Worm (Caenorhabditis elegans) whole organism, young adult: ENCODE results near the gene C05D9.7.

ENCODE experiments used
- B0261.1 ChIP-seq: sonication (generic microtip); optimal IDR thresholded peaks from 2 replicates; lab custom pipeline; 2016; ENCODE audit warnings: mild to moderate bottlenecking, missing genetic modification characterization, moderate library complexity, missing compliant biosample characterization
- B0336.3 ChIP-seq: fragments of 200-800 bp; sonication (Bioruptor generic); IDR thresholded peaks from 2 replicates; pipeline ENCODE4 v1.3.6; 2022; ENCODE audit warnings: missing genetic modification characterization, missing compliant biosample characterization
- C06A6.2 ChIP-seq: fragments of 200-800 bp; sonication (Bioruptor generic); conservative IDR thresholded peaks from 2 replicates; pipeline ENCODE4 v1.3.6; 2022; ENCODE audit warnings: missing genetic modification characterization, missing compliant biosample characterization
- C17E4.6 ChIP-seq: fragments of 200-800 bp; sonication (Bioruptor generic); IDR thresholded peaks from 2 replicates; pipeline ENCODE4 v1.3.6; 2022; ENCODE audit warnings: missing genetic modification reagents, missing genetic modification characterization, missing compliant biosample characterization
- D2030.7 ChIP-seq: fragments of 200-800 bp; sonication (Bioruptor generic); IDR thresholded peaks from 2 replicates; pipeline ENCODE4 v1.3.6; 2022; ENCODE audit warnings: missing genetic modification reagents, missing genetic modification characterization, missing compliant biosample characterization
- F33H1.4 ChIP-seq: fragments of 200-800 bp; sonication (Bioruptor generic); IDR thresholded peaks from 2 replicates; pipeline ENCODE4 v1.3.6; 2022; ENCODE audit warnings: missing genetic modification reagents, missing genetic modification characterization, missing compliant biosample characterization
- F39B2.1 ChIP-seq: fragments of 200-800 bp; sonication (Bioruptor generic); IDR thresholded peaks from 2 replicates; pipeline ENCODE4 v1.3.6; 2022; ENCODE audit warnings: missing genetic modification reagents, missing genetic modification characterization, missing compliant biosample characterization
- F55B11.4 ChIP-seq: sonication (generic microtip); optimal IDR thresholded peaks from 2 replicates; lab custom pipeline; 2016; ENCODE audit warnings: missing compliant biosample characterization, missing genetic modification characterization, borderline replicate concordance; ENCODE audit not compliant: insufficient read depth
- F57C9.4 ChIP-seq: sonication (generic microtip); optimal IDR thresholded peaks from 2 replicates; lab custom pipeline; 2017; ENCODE audit warnings: mild to moderate bottlenecking, missing genetic modification characterization, missing compliant biosample characterization
- K12H6.12 ChIP-seq: fragments of 200-800 bp; sonication (Bioruptor generic); optimal IDR thresholded peaks from 2 replicates; lab custom pipeline; 2018; ENCODE audit warnings: mild to moderate bottlenecking, missing genetic modification characterization, missing compliant biosample characterization
- T07F8.4 ChIP-seq: sonication (generic microtip); optimal IDR thresholded peaks from 2 replicates; lab custom pipeline; 2016; ENCODE audit warnings: mild to moderate bottlenecking, missing genetic modification characterization, moderate library complexity, missing compliant biosample characterization
- Y53F4B.3 ChIP-seq: fragments of 200-800 bp; sonication (Bioruptor generic); IDR thresholded peaks from 2 replicates; pipeline ENCODE4 v1.3.6; 2022; ENCODE audit warnings: missing genetic modification reagents, missing genetic modification characterization, missing compliant biosample characterization
- Y53G8AR.9 ChIP-seq: fragments of 200-800 bp; sonication (Bioruptor generic); conservative IDR thresholded peaks from 2 replicates; pipeline ENCODE4 v1.3.6; 2022; ENCODE audit warnings: missing genetic modification reagents, missing genetic modification characterization, missing compliant biosample characterization
- Y56A3A.18 ChIP-seq: fragments of 200-800 bp; sonication (Bioruptor generic); IDR thresholded peaks from 2 replicates; pipeline ENCODE4 v1.3.6; 2022; ENCODE audit warnings: missing genetic modification reagents, missing genetic modification characterization, missing compliant biosample characterization
- ama-1 ChIP-seq, 3 experiments: fragments of 150-350 bp in 1 of 3; sonication (generic microtip) in 2 of 3; optimal IDR thresholded peaks; 2 replicates each; lab custom pipeline; 2014 to 2018; ENCODE audit warnings: missing biosample characterization in 2 of 3, missing genetic modification characterization in 2 of 3, missing genetic modification reagents in 2 of 3
- athp-1 ChIP-seq: sonication (generic microtip); optimal IDR thresholded peaks from 2 replicates; lab custom pipeline; 2017; ENCODE audit warnings: mild to moderate bottlenecking, missing genetic modification characterization, missing compliant biosample characterization
- attf-6 ChIP-seq: fragments of 200-800 bp; sonication (Bioruptor generic); IDR thresholded peaks from 2 replicates; pipeline ENCODE4 v1.3.6; 2022; ENCODE audit warnings: missing genetic modification reagents, missing genetic modification characterization, missing compliant biosample characterization
- ccch-3 ChIP-seq: fragments of 200-800 bp; sonication (Bioruptor generic); optimal IDR thresholded peaks from 2 replicates; lab custom pipeline; 2018; ENCODE audit warnings: mild to moderate bottlenecking, missing genetic modification characterization, missing compliant biosample characterization
- ceh-27 ChIP-seq: fragments of 200-800 bp; sonication (Bioruptor generic); optimal IDR thresholded peaks from 2 replicates; lab custom pipeline; 2018; ENCODE audit warnings: mild to moderate bottlenecking, missing genetic modification characterization, moderate library complexity, missing compliant biosample characterization
- ceh-79 ChIP-seq: sonication (generic microtip); optimal IDR thresholded peaks from 2 replicates; lab custom pipeline; 2017; ENCODE audit warnings: mild to moderate bottlenecking, missing genetic modification characterization, missing compliant biosample characterization
- chd-7 ChIP-seq: sonication (generic microtip); optimal IDR thresholded peaks from 2 replicates; lab custom pipeline; 2016; ENCODE audit warnings: mild to moderate bottlenecking, missing genetic modification characterization, moderate library complexity, missing compliant biosample characterization
- dpl-1 ChIP-seq: fragments of 150-350 bp; optimal IDR thresholded peaks from 2 replicates; lab custom pipeline; 2014; ENCODE audit warnings: missing biosample characterization, missing genetic modification reagents, missing genetic modification characterization
- egrh-3 ChIP-seq: fragments of 200-800 bp; sonication (Bioruptor generic); IDR thresholded peaks from 2 replicates; pipeline ENCODE4 v1.3.6; 2022; ENCODE audit warnings: missing genetic modification reagents, missing genetic modification characterization, missing compliant biosample characterization
- fkh-3 ChIP-seq: sonication (generic microtip); optimal IDR thresholded peaks from 2 replicates; lab custom pipeline; 2016; ENCODE audit warnings: mild to moderate bottlenecking, missing genetic modification characterization, missing compliant biosample characterization
- hlh-12 ChIP-seq: sonication (generic microtip); optimal IDR thresholded peaks from 2 replicates; lab custom pipeline; 2016; ENCODE audit warnings: missing genetic modification characterization, missing compliant biosample characterization
- let-526 ChIP-seq: fragments of 200-800 bp; sonication (Bioruptor generic); IDR thresholded peaks from 2 replicates; pipeline ENCODE4 v1.3.6; 2022; ENCODE audit warnings: missing genetic modification reagents, missing genetic modification characterization, missing compliant biosample characterization
- lin-35 ChIP-seq, 3 experiments: fragments of 150-350 bp in 2 of 3; sonication (generic microtip) in 1 of 3; optimal IDR thresholded peaks; 2 replicates each; lab custom pipeline; 2014 to 2018; ENCODE audit warnings: missing biosample characterization in 3 of 3, missing genetic modification characterization in 3 of 3, missing genetic modification reagents in 3 of 3
- lin-40 ChIP-seq: sonication (generic microtip); optimal IDR thresholded peaks from 2 replicates; lab custom pipeline; 2016; ENCODE audit warnings: missing genetic modification characterization, mild to moderate bottlenecking, missing compliant biosample characterization, missing genotype, missing genetic modification reagents
- lsl-1 ChIP-seq: fragments of 200-800 bp; sonication (Bioruptor generic); optimal IDR thresholded peaks from 2 replicates; lab custom pipeline; 2018; ENCODE audit warnings: mild to moderate bottlenecking, missing genetic modification characterization, moderate library complexity, missing compliant biosample characterization
- madf-6 ChIP-seq: fragments of 200-800 bp; sonication (Bioruptor generic); IDR thresholded peaks from 2 replicates; pipeline ENCODE4 v1.3.6; 2022; ENCODE audit warnings: missing genetic modification reagents, missing genetic modification characterization, missing compliant biosample characterization
- mes-4 ChIP-seq: sonication (generic microtip); optimal IDR thresholded peaks from 2 replicates; lab custom pipeline; 2016; ENCODE audit warnings: missing genotype, missing genetic modification characterization, missing compliant biosample characterization
- nfya-2 ChIP-seq: fragments of 200-800 bp; sonication (Bioruptor generic); IDR thresholded peaks from 2 replicates; pipeline ENCODE4 v1.3.6; 2022; ENCODE audit warnings: missing genetic modification reagents, missing genetic modification characterization, missing compliant biosample characterization
- nfyb-1 ChIP-seq: fragments of 200-800 bp; sonication (Bioruptor generic); IDR thresholded peaks from 2 replicates; pipeline ENCODE4 v1.3.6; 2022; ENCODE audit warnings: missing genetic modification reagents, missing genetic modification characterization, missing compliant biosample characterization
- nhr-27 ChIP-seq: fragments of 200-800 bp; sonication (Bioruptor generic); optimal IDR thresholded peaks from 2 replicates; lab custom pipeline; 2018; ENCODE audit warnings: mild to moderate bottlenecking, missing genetic modification characterization, moderate library complexity, missing compliant biosample characterization
- nhr-80 ChIP-seq: sonication (generic microtip); optimal IDR thresholded peaks from 2 replicates; lab custom pipeline; 2016; ENCODE audit warnings: missing genetic modification characterization, missing compliant biosample characterization
- nhr-90 ChIP-seq: sonication (generic microtip); optimal IDR thresholded peaks from 2 replicates; lab custom pipeline; 2016; ENCODE audit warnings: missing genotype, mild to moderate bottlenecking, missing genetic modification characterization, missing compliant biosample characterization
- pha-4 ChIP-seq: fragments of 150-350 bp; sonication (generic microtip); optimal IDR thresholded peaks from 2 replicates; lab custom pipeline; 2014; ENCODE audit warnings: missing biosample characterization, missing genetic modification reagents, missing genetic modification characterization
- repo-1 ChIP-seq: sonication (generic microtip); optimal IDR thresholded peaks from 2 replicates; lab custom pipeline; 2017; ENCODE audit warnings: mild to moderate bottlenecking, missing genetic modification characterization, missing compliant biosample characterization
- snpc-1.1 ChIP-seq: sonication (generic microtip); optimal IDR thresholded peaks from 2 replicates; lab custom pipeline; 2017; ENCODE audit warnings: missing genetic modification characterization, mild to moderate bottlenecking, missing compliant biosample characterization, antibody characterized with exemption, moderate library complexity, missing genotype, missing genetic modification reagents; ENCODE audit not compliant: insufficient read depth
- snpc-3.4 ChIP-seq: sonication (generic microtip); optimal IDR thresholded peaks from 2 replicates; lab custom pipeline; 2017; ENCODE audit warnings: missing genetic modification characterization, mild to moderate bottlenecking, missing compliant biosample characterization, antibody characterized with exemption, moderate library complexity, missing genotype, missing genetic modification reagents
- tlf-1 ChIP-seq: fragments of 200-800 bp; sonication (Bioruptor generic); optimal IDR thresholded peaks from 2 replicates; lab custom pipeline; 2018; ENCODE audit warnings: mild to moderate bottlenecking, missing genetic modification characterization, missing compliant biosample characterization
- unc-130 ChIP-seq: sonication (generic microtip); optimal IDR thresholded peaks from 2 replicates; lab custom pipeline; 2016; ENCODE audit warnings: missing genetic modification reagents, missing genetic modification characterization, missing compliant biosample characterization
- zfh-2 ChIP-seq: fragments of 200-800 bp; sonication (Bioruptor generic); conservative IDR thresholded peaks from 2 replicates; pipeline ENCODE4 v1.3.6; 2022; ENCODE audit warnings: missing genetic modification reagents, missing genetic modification characterization, missing compliant biosample characterization
- ztf-25 ChIP-seq: fragments of 200-800 bp; sonication (Bioruptor generic); IDR thresholded peaks from 2 replicates; pipeline ENCODE4 v1.3.6; 2022; ENCODE audit warnings: missing genetic modification reagents, missing genetic modification characterization, missing compliant biosample characterization
- ztf-3 ChIP-seq: fragments of 200-800 bp; sonication (Bioruptor generic); optimal IDR thresholded peaks from 2 replicates; lab custom pipeline; 2018; ENCODE audit warnings: mild to moderate bottlenecking, missing genetic modification characterization, missing compliant biosample characterization
- ztf-6 ChIP-seq: fragments of 200-800 bp; sonication (Bioruptor generic); IDR thresholded peaks from 2 replicates; pipeline ENCODE4 v1.3.6; 2022; ENCODE audit warnings: missing genetic modification reagents, missing genetic modification characterization, missing compliant biosample characterization

C05D9.7 gene

ce11 chrX:1094332-1094731 is 24.9 kb downstream of the C05D9.7 start:
- TF ChIP-seq ceh-79 (tag; lab: Kevin White, UChicago) (no peak), ceh-27 (GFP tag; lab: Kevin White, UChicago) (no peak)

DNA sequence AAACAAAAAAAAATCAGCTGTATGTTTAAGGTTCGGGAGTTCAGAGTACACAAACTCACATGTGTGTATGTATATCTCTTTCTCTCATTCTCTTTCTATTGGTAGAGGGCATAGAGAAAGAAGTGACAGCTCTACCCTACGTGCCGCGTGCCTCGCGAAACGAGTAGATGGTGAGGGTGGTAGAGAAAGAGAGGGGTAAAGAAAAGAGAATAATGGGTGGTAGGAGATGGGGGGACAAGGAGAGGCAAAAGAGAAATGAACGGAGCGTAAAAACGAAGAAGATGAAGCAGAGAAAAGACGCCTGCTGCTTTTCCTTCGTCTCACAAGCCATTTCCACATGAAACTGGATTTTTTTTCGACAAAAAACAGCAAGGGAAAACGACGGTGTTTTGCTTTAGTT is 26.1 kb downstream of the C05D9.7 start:
- TF ChIP-seq pha-4: peak; percentile 26
- TF ChIP-seq egrh-3 (GFP tag; lab: Robert Waterston, UW): peak; percentile 51
- TF ChIP-seq mes-4 (tag; lab: Kevin White, UChicago): no peak
- TF ChIP-seq let-526 (GFP tag; lab: Robert Waterston, UW): peak; percentile 58; the same call in 1 of the 2 replicates
- no peak for TF ChIP-seq C17E4.6
- TF ChIP-seq snpc-1.1 (tag; lab: Kevin White, UChicago): no peak
- no peak for TF ChIP-seq dpl-1 (GFP tag; lab: Kevin White, UChicago)
- no peak for TF ChIP-seq F33H1.4 (GFP tag; lab: Robert Waterston, UW)
- no peak for TF ChIP-seq fkh-3 (tag; lab: Kevin White, UChicago)
- TF ChIP-seq nfya-2: no peak
- TF ChIP-seq athp-1: no peak
- peak; percentile 84 for TF ChIP-seq nfyb-1
- peak; percentile 60 for TF ChIP-seq nhr-90
- peak; percentile 43 for TF ChIP-seq repo-1 (tag; lab: Kevin White, UChicago)
- peak; percentile 95 for TF ChIP-seq nhr-80 (tag; lab: Kevin White, UChicago)
- peak; percentile 60 for TF ChIP-seq ceh-79 (tag; lab: Kevin White, UChicago)
- peak; percentile 8 for TF ChIP-seq B0261.1 (tag; lab: Kevin White, UChicago)
- TF ChIP-seq ztf-6 (GFP tag; lab: Robert Waterston, UW): no peak
- no peak for TF ChIP-seq Y53F4B.3 (GFP tag; lab: Robert Waterston, UW)
- no peak for TF ChIP-seq ama-1 (optimal IDR thresholded peaks at IDR 0.05; lab: Kevin White, UChicago)
- TF ChIP-seq ama-1 (GFP tag; optimal IDR thresholded peaks at IDR 0.05; lab: Kevin White, UChicago): peak in 1 of 2 experiments; percentile 67
- TF ChIP-seq B0336.3 (GFP tag; lab: Robert Waterston, UW): peak; percentile 87
- TF ChIP-seq lin-35 (GFP tag; optimal IDR thresholded peaks at IDR 0.05; lab: Kevin White, UChicago): peak in 1 of 3 experiments; percentile 82
- no peak for TF ChIP-seq attf-6
- no peak for TF ChIP-seq F55B11.4 (tag; lab: Kevin White, UChicago)
- TF ChIP-seq lin-40 (tag; lab: Kevin White, UChicago): peak; percentile 92
- TF ChIP-seq T07F8.4: no peak
- no peak for TF ChIP-seq lsl-1 (GFP tag; lab: Kevin White, UChicago)
- no peak for TF ChIP-seq unc-130 (GFP tag; lab: Kevin White, UChicago)
- peak; percentile 86 for TF ChIP-seq zfh-2 (GFP tag; lab: Robert Waterston, UW)
- TF ChIP-seq Y56A3A.18: peak; percentile 79; the same call in 1 of the 2 replicates
- peak; percentile 95 for TF ChIP-seq K12H6.12
- no peak for TF ChIP-seq nhr-27 (tag; lab: Kevin White, UChicago)
- TF ChIP-seq chd-7 (tag; lab: Kevin White, UChicago): peak; percentile 82
- TF ChIP-seq F39B2.1 (GFP tag; lab: Robert Waterston, UW): 0 out of 2 replicates have a peak, but pooled peaks have one; percentile 26
- TF ChIP-seq tlf-1 (GFP tag; lab: Kevin White, UChicago): peak; percentile 29
- no peak for TF ChIP-seq ztf-25 (GFP tag; lab: Robert Waterston, UW)
- TF ChIP-seq Y53G8AR.9 (GFP tag; lab: Robert Waterston, UW): peak; percentile 54; the same call in 1 of the 2 replicates
- TF ChIP-seq hlh-12 (tag; lab: Kevin White, UChicago): no peak
- peak; percentile 78 for TF ChIP-seq C06A6.2 (GFP tag; lab: Robert Waterston, UW)
- TF ChIP-seq snpc-3.4 (tag; lab: Kevin White, UChicago): no peak
- TF ChIP-seq D2030.7 (GFP tag; lab: Robert Waterston, UW): no peak
- no peak for TF ChIP-seq F57C9.4 (tag; lab: Kevin White, UChicago)
- TF ChIP-seq ztf-3 (GFP tag; lab: Kevin White, UChicago): no peak
- TF ChIP-seq madf-6: no peak; the same call in 1 of the 2 replicates
- TF ChIP-seq ccch-3 (GFP tag; lab: Kevin White, UChicago): no peak
